Fruit fly (Drosophila melanogaster) whole organism, embryonic: ENCODE results near the gene robl62A.

ENCODE experiments used
- Abd-B ChIP-seq: fragments of 200-800 bp; sonication (Bioruptor generic); optimal IDR thresholded peaks from 2 replicates; lab custom pipeline; 2018; ENCODE audit warnings: missing biosample characterization, mild to moderate bottlenecking, missing genetic modification characterization, moderate library complexity
- Awh ChIP-seq: fragments of 200-800 bp; sonication (Bioruptor generic); IDR thresholded peaks from 2 replicates; pipeline ENCODE4, ENCODE4 v1.3.6; 2022; ENCODE audit warnings: missing biosample characterization, missing genetic modification characterization
- BEAF-32 ChIP-seq: fragments of 200-800 bp; sonication (Bioruptor generic); optimal IDR thresholded peaks from 3 replicates; lab custom pipeline; 2017; ENCODE audit warnings: missing biosample characterization, missing genetic modification characterization, mild to moderate bottlenecking, moderate library complexity, missing genetic modification reagents
- CG10267 ChIP-seq: fragments of 200-800 bp; sonication (Bioruptor generic); optimal IDR thresholded peaks from 2 replicates; lab custom pipeline; 2018; ENCODE audit warnings: missing biosample characterization, mild to moderate bottlenecking, missing genetic modification characterization, moderate library complexity
- CG10462 ChIP-seq: fragments of 200-800 bp; sonication (Bioruptor generic); optimal IDR thresholded peaks from 2 replicates; lab custom pipeline; 2016; ENCODE audit warnings: missing biosample characterization, missing genetic modification characterization
- CG10979 ChIP-seq: fragments of 200-800 bp; sonication (Bioruptor generic); optimal IDR thresholded peaks from 2 replicates; lab custom pipeline; 2018; ENCODE audit warnings: missing biosample characterization, mild to moderate bottlenecking, missing genetic modification characterization, moderate library complexity
- CG11695 ChIP-seq: fragments of 200-800 bp; sonication (Bioruptor generic); IDR thresholded peaks from 3 replicates; pipeline ENCODE4 v1.3.6; 2022; ENCODE audit warnings: missing biosample characterization, missing genetic modification characterization
- CG12236 ChIP-seq: fragments of 200-800 bp; sonication (Bioruptor generic); optimal IDR thresholded peaks from 2 replicates; lab custom pipeline; 2016; ENCODE audit warnings: missing biosample characterization, missing genetic modification characterization
- CG12299 ChIP-seq: fragments of 200-800 bp; sonication (Bioruptor generic); optimal IDR thresholded peaks from 2 replicates; lab custom pipeline; 2018; ENCODE audit warnings: missing biosample characterization, mild to moderate bottlenecking, missing genetic modification characterization
- CG12659 ChIP-seq: fragments of 200-800 bp; sonication (Bioruptor generic); optimal IDR thresholded peaks from 3 replicates; lab custom pipeline; 2017; ENCODE audit warnings: mild to moderate bottlenecking, missing biosample characterization, missing genetic modification reagents, missing genetic modification characterization
- CG14014 ChIP-seq: fragments of 200-800 bp; sonication (Bioruptor generic); IDR thresholded peaks from 2 replicates; pipeline ENCODE4 v1.3.6; 2022; ENCODE audit warnings: missing biosample characterization, missing genetic modification characterization
- CG14710 ChIP-seq: fragments of 200-800 bp; sonication (Bioruptor generic); optimal IDR thresholded peaks from 3 replicates; lab custom pipeline; 2019; ENCODE audit warnings: missing biosample characterization, mild to moderate bottlenecking, missing genetic modification characterization, moderate library complexity
- CG17186 ChIP-seq: fragments of 200-800 bp; sonication (Bioruptor generic); optimal IDR thresholded peaks from 3 replicates; lab custom pipeline; 2017; ENCODE audit warnings: missing biosample characterization, missing genetic modification reagents, missing genetic modification characterization
- CG2116 ChIP-seq: fragments of 200-800 bp; sonication (Bioruptor generic); optimal IDR thresholded peaks from 3 replicates; lab custom pipeline; 2018; ENCODE audit warnings: missing biosample characterization, mild to moderate bottlenecking, missing genetic modification characterization
- CG2129 ChIP-seq: fragments of 200-800 bp; sonication (Bioruptor generic); IDR thresholded peaks from 2 replicates; pipeline ENCODE4 v1.3.6; 2022; ENCODE audit warnings: missing biosample characterization, missing genetic modification characterization; ENCODE audit not compliant: partially characterized antibody
- CG31388 ChIP-seq: fragments of 200-800 bp; sonication (Bioruptor generic); optimal IDR thresholded peaks from 2 replicates; lab custom pipeline; 2016; ENCODE audit warnings: missing biosample characterization, missing genetic modification characterization
- CG31441 ChIP-seq: fragments of 200-800 bp; sonication (Bioruptor generic); IDR thresholded peaks from 2 replicates; pipeline ENCODE4 v1.3.6; 2022; ENCODE audit warnings: missing biosample characterization, missing genetic modification characterization
- CG8290 ChIP-seq, 3 experiments: fragments of 200-800 bp; sonication (Bioruptor generic); optimal IDR thresholded peaks; 2 replicates each; lab custom pipeline; 2016 to 2019; ENCODE audit warnings: missing biosample characterization in 3 of 3, missing genetic modification characterization in 3 of 3, mild to moderate bottlenecking in 2 of 3, moderate library complexity in 1 of 3
- CG8944 ChIP-seq: fragments of 200-800 bp; sonication (Bioruptor generic); optimal IDR thresholded peaks from 3 replicates; lab custom pipeline; 2016; ENCODE audit warnings: missing biosample characterization, missing genetic modification characterization
- CG9727 ChIP-seq: fragments of 200-800 bp; sonication (Bioruptor generic); optimal IDR thresholded peaks from 3 replicates; lab custom pipeline; 2017; ENCODE audit warnings: missing biosample characterization, mild to moderate bottlenecking, missing genetic modification characterization
- Dip3 ChIP-seq: fragments of 200-800 bp; sonication (Bioruptor generic); optimal IDR thresholded peaks from 3 replicates; lab custom pipeline; 2016; ENCODE audit warnings: missing biosample characterization, missing genetic modification characterization
- Dll ChIP-seq: fragments of 200-800 bp; sonication (Bioruptor generic); IDR thresholded peaks from 4 replicates; pipeline ENCODE4 v1.3.6; 2022; ENCODE audit warnings: missing biosample characterization, missing genetic modification characterization; ENCODE audit not compliant: partially characterized antibody
- ERR ChIP-seq: fragments of 200-800 bp; sonication (Bioruptor generic); optimal IDR thresholded peaks from 2 replicates; lab custom pipeline; 2016; ENCODE audit warnings: missing biosample characterization, missing genetic modification characterization
- Ets65A ChIP-seq: fragments of 200-800 bp; sonication (Bioruptor generic); peaks from one replicate; lab custom pipeline; 2016; ENCODE audit warnings: missing biosample characterization, missing genetic modification characterization
- Fer2 ChIP-seq: fragments of 200-800 bp; sonication (Bioruptor generic); optimal IDR thresholded peaks from 2 replicates; lab custom pipeline; 2018; ENCODE audit warnings: missing biosample characterization, mild to moderate bottlenecking, missing genetic modification characterization, moderate library complexity
- Hmx ChIP-seq: fragments of 200-800 bp; sonication (Bioruptor generic); optimal IDR thresholded peaks from 2 replicates; lab custom pipeline; 2016; ENCODE audit warnings: missing biosample characterization, missing genetic modification characterization
- Lim3 ChIP-seq: fragments of 200-800 bp; sonication (Bioruptor generic); IDR thresholded peaks from 2 replicates; pipeline ENCODE4 v1.3.6; 2022; ENCODE audit warnings: missing biosample characterization, missing genetic modification characterization
- NC2β ChIP-seq: fragments of 200-800 bp; sonication (Bioruptor generic); optimal IDR thresholded peaks from 2 replicates; lab custom pipeline; 2016; ENCODE audit warnings: missing biosample characterization, missing genetic modification characterization
- Nf-YC ChIP-seq: fragments of 200-800 bp; optimal IDR thresholded peaks from 3 replicates; lab custom pipeline; 2019; ENCODE audit warnings: missing biosample characterization, mild to moderate bottlenecking, missing genetic modification characterization, moderate library complexity
- Pdp1 ChIP-seq, 2 experiments: fragments of 200-800 bp; sonication (Bioruptor generic); optimal IDR thresholded peaks; 3 replicates each; lab custom pipeline; 2016; ENCODE audit warnings: missing biosample characterization in 2 of 2, missing genetic modification characterization in 2 of 2, mild to moderate bottlenecking in 1 of 2, moderate library complexity in 1 of 2
- Ravus ChIP-seq: fragments of 200-800 bp; sonication (Bioruptor generic); IDR thresholded peaks from 2 replicates; pipeline ENCODE4 v1.3.6; 2022; ENCODE audit warnings: missing biosample characterization, missing genetic modification characterization
- Six4 ChIP-seq: fragments of 200-800 bp; sonication (Bioruptor generic); optimal IDR thresholded peaks from 2 replicates; lab custom pipeline; 2016; ENCODE audit warnings: missing biosample characterization, missing genetic modification characterization
- Xbp1 ChIP-seq: fragments of 200-800 bp; sonication (Bioruptor generic); optimal IDR thresholded peaks from 3 replicates; lab custom pipeline; 2016; ENCODE audit warnings: missing biosample characterization, mild to moderate bottlenecking, missing genetic modification characterization
- YL-1 ChIP-seq: fragments of 200-800 bp; sonication (Bioruptor generic); optimal IDR thresholded peaks from 3 replicates; lab custom pipeline; 2017; ENCODE audit warnings: missing biosample characterization, mild to moderate bottlenecking, missing genetic modification characterization
- cato ChIP-seq: fragments of 200-800 bp; sonication (Bioruptor generic); optimal IDR thresholded peaks from 2 replicates; lab custom pipeline; 2016; ENCODE audit warnings: missing biosample characterization, missing genetic modification characterization, borderline replicate concordance
- croc ChIP-seq: fragments of 200-800 bp; sonication (Bioruptor generic); conservative IDR thresholded peaks from 3 replicates; pipeline ENCODE4 v1.3.6; 2022; ENCODE audit warnings: missing biosample characterization, missing genetic modification characterization
- ewg ChIP-seq: fragments of 200-800 bp; sonication (Bioruptor generic); optimal IDR thresholded peaks from 3 replicates; lab custom pipeline; 2017; ENCODE audit warnings: mild to moderate bottlenecking, missing biosample characterization, missing genetic modification reagents, missing genetic modification characterization
- gro ChIP-seq: fragments of 200-800 bp; sonication (Bioruptor generic); optimal IDR thresholded peaks from 2 replicates; lab custom pipeline; 2016; ENCODE audit warnings: missing biosample characterization, missing genetic modification characterization
- gsb-n ChIP-seq: fragments of 200-800 bp; sonication (Bioruptor generic); optimal IDR thresholded peaks from 3 replicates; lab custom pipeline; 2018; ENCODE audit warnings: missing biosample characterization, mild to moderate bottlenecking, missing genetic modification characterization
- gt ChIP-seq: fragments of 200-800 bp; sonication (Bioruptor generic); IDR thresholded peaks from 2 replicates; pipeline ENCODE4 v1.3.6; 2022; ENCODE audit warnings: missing biosample characterization, missing genetic modification characterization
- h ChIP-seq: fragments of >200 bp; optimal IDR thresholded peaks from 2 replicates; lab custom pipeline; 2017
- ken ChIP-seq: fragments of 200-800 bp; sonication (Bioruptor generic); IDR thresholded peaks from 3 replicates; pipeline ENCODE4 v1.3.6; 2022; ENCODE audit warnings: missing biosample characterization, missing genetic modification characterization
- lmd ChIP-seq: fragments of 200-800 bp; sonication (Bioruptor generic); IDR thresholded peaks from 2 replicates; pipeline ENCODE4 v1.3.6; 2022; ENCODE audit warnings: missing biosample characterization, missing genetic modification characterization
- nom ChIP-seq: fragments of 200-800 bp; sonication (Bioruptor generic); optimal IDR thresholded peaks from 2 replicates; lab custom pipeline; 2017; ENCODE audit warnings: missing biosample characterization, missing genetic modification characterization, mild to moderate bottlenecking, moderate library complexity, missing genetic modification reagents
- peb ChIP-seq: fragments of 200-800 bp; sonication (Bioruptor generic); IDR thresholded peaks from 2 replicates; pipeline ENCODE4 v1.3.6; 2022; ENCODE audit warnings: missing biosample characterization, missing genetic modification characterization
- pita ChIP-seq: fragments of 200-800 bp; sonication (Bioruptor generic); optimal IDR thresholded peaks from 2 replicates; lab custom pipeline; 2017; ENCODE audit warnings: missing biosample characterization, mild to moderate bottlenecking, missing genetic modification characterization
- slp2 ChIP-seq: fragments of 200-800 bp; sonication (Bioruptor generic); optimal IDR thresholded peaks from 2 replicates; lab custom pipeline; 2016; ENCODE audit warnings: missing biosample characterization, missing genetic modification characterization
- tll ChIP-seq, 2 experiments: fragments of 200-800 bp in 1 of 2; fragments of >200 bp in 1 of 2; sonication (Bioruptor generic) in 1 of 2; optimal IDR thresholded peaks; 2 replicates each; lab custom pipeline; 2017 to 2019; ENCODE audit warnings: missing biosample characterization in 2 of 2, missing genetic modification characterization in 2 of 2, mild to moderate bottlenecking in 1 of 2, moderate library complexity in 1 of 2
- ttk ChIP-seq: fragments of 200-800 bp; sonication (Bioruptor generic); IDR thresholded peaks from 2 replicates; pipeline ENCODE4 v2.1.2; 2022; ENCODE audit warnings: missing biosample characterization, missing genetic modification characterization

Gene robl62A

DNA sequence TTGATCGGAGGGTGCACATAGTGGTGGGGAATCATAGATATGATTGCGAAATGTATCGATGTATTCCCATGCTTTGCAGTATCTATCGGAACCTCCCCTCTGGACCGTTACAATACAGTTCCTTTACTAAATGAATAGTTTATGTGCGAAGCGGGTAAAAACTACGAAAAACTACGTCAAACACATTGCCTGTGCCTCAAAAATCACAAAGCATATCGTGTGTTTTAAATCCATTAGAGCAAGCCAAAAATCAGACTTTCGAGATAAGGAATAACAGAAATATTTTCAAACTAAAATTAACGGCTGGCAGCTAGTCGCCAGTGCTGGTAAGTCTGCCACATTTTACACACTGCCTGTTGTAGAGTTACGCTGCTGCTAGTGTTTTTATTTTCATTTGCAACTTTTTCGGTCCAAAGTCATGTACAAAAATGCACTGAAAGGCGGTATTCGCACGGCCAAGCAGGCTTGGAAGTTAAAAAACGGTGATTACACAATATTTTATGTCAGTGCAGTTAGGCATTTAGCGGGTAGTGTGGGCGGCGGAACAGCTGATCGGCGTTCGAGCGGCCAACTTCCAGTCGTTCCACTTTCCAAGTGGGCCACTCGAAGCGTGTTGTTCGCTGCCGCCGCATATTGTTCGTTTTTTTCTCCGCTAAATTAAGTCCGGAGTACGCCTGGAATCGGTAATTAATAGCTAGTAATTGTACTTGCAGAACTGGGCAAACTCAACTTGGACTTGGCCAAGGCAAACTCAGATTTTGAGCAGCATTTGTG lies 40.0 kb downstream of the robl62A start (continued):
- TF ChIP-seq CG10267 (tag; lab: Kevin White, UChicago) (peak; percentile 97), CG14710 (tag; lab: Kevin White, UChicago) (peak; percentile 71), Ets65A (GFP tag; lab: Kevin White, UChicago) (peak; percentile 97), CG31441 (no peak), h (lab: Kevin White, UChicago) (no peak), CG12236 (GFP tag; lab: Kevin White, UChicago) (peak; percentile 19), CG9727 (GFP tag; lab: Kevin White, UChicago) (peak; percentile 41), Nf-YC (tag; lab: Kevin White, UChicago) (no peak), gro (GFP tag; lab: Kevin White, UChicago) (no peak), Fer2 (tag; lab: Kevin White, UChicago) (no peak), gsb-n (tag; lab: Kevin White, UChicago) (no peak), croc (no peak), CG10462 (GFP tag; lab: Kevin White, UChicago) (peak; percentile 51), tll (GFP tag; optimal IDR thresholded peaks at IDR 0.05; lab: Kevin White, UChicago) (peak; percentile 19 to 62), Lim3 (GFP tag; lab: Robert Waterston, UW) (no peak), ttk (no peak), YL-1 (peak; percentile 43), gt (GFP tag; lab: Robert Waterston, UW) (no peak), Six4 (GFP tag; lab: Kevin White, UChicago) (peak; percentile 51), CG12659 (GFP tag; lab: Kevin White, UChicago) (peak; percentile 54), pita (GFP tag; lab: Kevin White, UChicago) (no peak), CG14014 (GFP tag; lab: Robert Waterston, UW) (peak; percentile 57; the same call in 1 of the 2 replicates), CG12299 (tag; lab: Kevin White, UChicago) (no peak), Ravus (no peak), CG31388 (GFP tag; lab: Kevin White, UChicago) (peak; percentile 16), Dip3 (peak; percentile 75), Pdp1 (GFP tag; optimal IDR thresholded peaks at IDR 0.05; lab: Kevin White, UChicago) (peak; percentile 69 to 88), CG8290 (GFP tag; optimal IDR thresholded peaks at IDR 0.05; lab: Kevin White, UChicago) (no peak), CG8290 (tag; optimal IDR thresholded peaks at IDR 0.05; lab: Kevin White, UChicago) (no peak), Abd-B (GFP tag; lab: Kevin White, UChicago) (peak; percentile 48), NC2β (peak; percentile 62), CG2116 (GFP tag; lab: Kevin White, UChicago) (peak; percentile 91), ERR (GFP tag; lab: Kevin White, UChicago) (peak; percentile 43), Awh (0 out of 2 replicates have a peak, but pooled peaks have one; percentile 43), Hmx (GFP tag; lab: Kevin White, UChicago) (peak; percentile 12), BEAF-32 (GFP tag; lab: Kevin White, UChicago) (peak; percentile 94), nom (GFP tag; lab: Kevin White, UChicago) (peak; percentile 67), CG10979 (tag; lab: Kevin White, UChicago) (peak; percentile 17), cato (GFP tag; lab: Kevin White, UChicago) (peak; percentile 12), CG11695 (GFP tag; lab: Robert Waterston, UW) (peak; percentile 60), Xbp1 (GFP tag; lab: Kevin White, UChicago) (peak; percentile 74), lmd (GFP tag; lab: Robert Waterston, UW) (peak; percentile 40; the same call in 1 of the 2 replicates), ewg (GFP tag; lab: Kevin White, UChicago) (peak; percentile 60), Dll (GFP tag; lab: Robert Waterston, UW) (peak; percentile 81), CG17186 (GFP tag; lab: Kevin White, UChicago) (peak; percentile 93), slp2 (GFP tag; lab: Kevin White, UChicago) (peak; percentile 48), peb (GFP tag; lab: Robert Waterston, UW) (no peak), ken (GFP tag; lab: Robert Waterston, UW) (peak; percentile 63; the same call in 2 of the 3 replicates), CG8944 (GFP tag; lab: Kevin White, UChicago) (peak; percentile 66), CG2129 (GFP tag; lab: Robert Waterston, UW) (peak; percentile 53)
